Worm (Caenorhabditis elegans): Measurements from ENCODE around the gene hach-1.

- TF ChIP-seq dao-5 (tag; optimal IDR thresholded peaks at IDR 0.05) = no peak
- no peak for TF ChIP-seq W03F9.2 (tag; optimal IDR thresholded peaks at IDR 0.05)
- peak; percentile 16 for TF ChIP-seq him-1 (tag; optimal IDR thresholded peaks at IDR 0.05)
These were observed 49.1 kb upstream of the hach-1 start for ce11 chrIII:5506023-5506597.
